Worm (Caenorhabditis elegans): ENCODE data around the gene R12B2.6.

Gene R12B2.6

DNA sequence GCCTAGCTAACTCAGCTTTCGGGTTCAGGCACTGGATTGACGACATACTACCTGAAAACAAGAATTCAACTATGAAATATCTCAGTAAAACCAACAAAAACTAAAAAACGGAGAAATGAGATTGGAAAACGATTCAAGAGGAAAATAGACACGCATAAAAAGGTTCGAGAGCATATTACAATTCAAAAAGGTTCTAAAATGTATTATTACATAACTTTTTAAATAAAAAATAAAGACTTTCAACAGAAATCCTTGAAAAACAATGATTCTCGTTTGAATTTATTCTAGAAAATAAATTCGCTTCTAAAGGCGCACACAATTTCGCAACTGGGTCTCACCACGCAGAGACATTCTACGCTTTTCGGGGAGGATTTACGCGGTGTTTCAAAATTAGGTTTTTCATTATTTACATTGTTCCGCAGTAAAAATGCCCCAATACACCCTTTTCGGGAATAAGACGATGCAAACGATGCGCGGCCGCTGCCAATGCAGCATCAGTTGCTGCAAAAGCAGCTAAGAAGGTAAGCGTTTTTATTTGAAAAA is 21.8 kb upstream of the R12B2.6 start, which contains the start of the genes cct-6 and alh-9 (continued):
- TF ChIP-seq pha-4 (GFP tag; IDR thresholded peaks at IDR 0.05) = peak; percentile 14; the same call in 1 of the 2 replicates
- TF ChIP-seq pha-4 (tag; optimal IDR thresholded peaks at IDR 0.05) = peak; percentile 93
- TF ChIP-seq zfp-3 (GFP tag; conservative IDR thresholded peaks at IDR 0.05) = no peak; the same call in 1 of the 2 replicates
- no peak for TF ChIP-seq set-16 (GFP tag; IDR thresholded peaks at IDR 0.05)
- TF ChIP-seq dmd-6 (GFP tag; IDR thresholded peaks at IDR 0.05) = peak; percentile 35; the same call in 1 of the 2 replicates
- TF ChIP-seq dmd-9 (GFP tag; IDR thresholded peaks at IDR 0.05) = no peak
- TF ChIP-seq mes-2 (tag; optimal IDR thresholded peaks at IDR 0.05; ENCODE audit: poor library complexity, severe bottlenecking) = peak; percentile 92
- TF ChIP-seq nhr-237 (tag; optimal IDR thresholded peaks at IDR 0.05) = no peak
- TF ChIP-seq daf-19 (GFP tag; conservative IDR thresholded peaks at IDR 0.05) = no peak
- no peak for TF ChIP-seq saeg-2 (GFP tag; IDR thresholded peaks at IDR 0.05)
- peak; percentile 87 for TF ChIP-seq mep-1 (tag; optimal IDR thresholded peaks at IDR 0.05)
- TF ChIP-seq daf-16 (GFP tag; optimal IDR thresholded peaks at IDR 0.05) = peak in 1 of 2 experiments; percentile 17
- TF ChIP-seq daf-16 (tag; optimal IDR thresholded peaks at IDR 0.05) = peak; percentile 65
- TF ChIP-seq nhr-11 (tag; optimal IDR thresholded peaks at IDR 0.05) = peak; percentile 48
- TF ChIP-seq unc-39 (tag; optimal IDR thresholded peaks at IDR 0.05) = no peak
- TF ChIP-seq mdl-1 (tag; optimal IDR thresholded peaks at IDR 0.05) = peak in 1 of 2 experiments; percentile 26
- peak; percentile 58; the same call in 1 of the 2 replicates for TF ChIP-seq hmg-1.1 (GFP tag; IDR thresholded peaks at IDR 0.05)
- TF ChIP-seq nhr-76 (tag; optimal IDR thresholded peaks at IDR 0.05) = no peak
- peak; percentile 62 for TF ChIP-seq rbr-2 (tag; optimal IDR thresholded peaks at IDR 0.05)
- no peak for TF ChIP-seq fos-1 (tag; optimal IDR thresholded peaks at IDR 0.05)
- TF ChIP-seq lsy-2 (tag; optimal IDR thresholded peaks at IDR 0.05) = peak in 1 of 2 experiments; percentile 94
- 0 out of 2 replicates have a peak, but pooled peaks have one; percentile 53 for TF ChIP-seq T26A8.4 (GFP tag; IDR thresholded peaks at IDR 0.05)
- TF ChIP-seq lin-13 (GFP tag; optimal IDR thresholded peaks at IDR 0.05) = peak; percentile 80
- peak; percentile 66 for TF ChIP-seq nhr-77 (tag; optimal IDR thresholded peaks at IDR 0.05)
- no peak for TF ChIP-seq Y48G9A.11 (GFP tag; IDR thresholded peaks at IDR 0.05)
- no peak for TF ChIP-seq zag-1 (tag; optimal IDR thresholded peaks at IDR 0.05)
- peak in 1 of 2 experiments; percentile 59 for TF ChIP-seq hif-1 (tag; optimal IDR thresholded peaks at IDR 0.05)
- TF ChIP-seq dve-1 (tag; optimal IDR thresholded peaks at IDR 0.05; ENCODE audit: insufficient read depth) = peak; percentile 79
- TF ChIP-seq D1046.2 (GFP tag; IDR thresholded peaks at IDR 0.05) = no peak

DNA sequence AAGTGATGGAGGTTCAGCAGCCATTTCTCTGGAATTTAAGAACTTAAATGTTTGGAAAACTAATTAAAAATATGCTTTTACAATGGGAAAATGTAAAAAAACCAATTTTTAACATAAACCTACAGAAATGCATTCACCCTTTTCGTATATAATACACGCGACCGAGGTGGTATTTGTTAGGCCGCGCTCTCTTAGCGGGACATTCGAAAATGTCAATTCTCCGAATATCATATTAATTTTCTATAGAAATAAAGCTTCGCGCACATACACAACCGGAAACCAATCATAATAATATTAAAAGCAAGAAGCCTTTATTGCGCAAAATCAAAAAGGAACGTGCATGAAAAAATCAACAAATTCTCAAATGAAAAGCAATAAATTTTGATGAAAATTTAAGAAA is 19.3 kb upstream of the R12B2.6 start, which contains the start of gene ddx-23:
TSS of gene ddx-23 (minus strand) at position 30 of the 400 bp plus-strand sequence.
- TF ChIP-seq zip-11 (GFP tag; IDR thresholded peaks at IDR 0.05) = no peak
- peak; percentile 76 for TF ChIP-seq mes-2 (tag; optimal IDR thresholded peaks at IDR 0.05; ENCODE audit: poor library complexity, severe bottlenecking)
- peak; percentile 67 for TF ChIP-seq dpl-1 (GFP tag; optimal IDR thresholded peaks at IDR 0.05)
- TF ChIP-seq fkh-10 (GFP tag; optimal IDR thresholded peaks at IDR 0.05) = no peak
- TF ChIP-seq lin-38 (GFP tag; IDR thresholded peaks at IDR 0.05) = peak; percentile 75
- TF ChIP-seq pha-4 (GFP tag; IDR thresholded peaks at IDR 0.05) = peak; percentile 34; the same call in 1 of the 2 replicates
- no peak for TF ChIP-seq pha-4 (tag; optimal IDR thresholded peaks at IDR 0.05)
- TF ChIP-seq ama-1 (optimal IDR thresholded peaks at IDR 0.05) = peak; percentile 78
- peak; percentile 23 for TF ChIP-seq hlh-30 (tag; optimal IDR thresholded peaks at IDR 0.05; ENCODE audit: insufficient read depth)
- no peak for TF ChIP-seq F10B5.3 (tag; optimal IDR thresholded peaks at IDR 0.05)
- peak; percentile 7 for TF ChIP-seq lin-13 (GFP tag; optimal IDR thresholded peaks at IDR 0.05)
- peak; percentile 42 for TF ChIP-seq mep-1 (tag; optimal IDR thresholded peaks at IDR 0.05)
- TF ChIP-seq ces-1 (GFP tag; optimal IDR thresholded peaks at IDR 0.05) = no peak
- peak; percentile 22 for TF ChIP-seq Y5F2A.4 (GFP tag; optimal IDR thresholded peaks at IDR 0.05)
- 0 out of 2 replicates have a peak, but pooled peaks have one; percentile 56 for TF ChIP-seq Y105C5A.15 (GFP tag; IDR thresholded peaks at IDR 0.05)
- TF ChIP-seq attf-4 (tag; optimal IDR thresholded peaks at IDR 0.05) = no peak
- TF ChIP-seq lsy-2 (tag; optimal IDR thresholded peaks at IDR 0.05) = peak in 1 of 2 experiments; percentile 71
- peak; percentile 36 for TF ChIP-seq nhr-102 (tag; optimal IDR thresholded peaks at IDR 0.05)
- TF ChIP-seq gei-8 (GFP tag; optimal IDR thresholded peaks at IDR 0.05) = no peak
- TF ChIP-seq snpc-1.2 (GFP tag; IDR thresholded peaks at IDR 0.05) = peak; percentile 27; the same call in 1 of the 2 replicates
- peak in 1 of 2 experiments; percentile 26 for TF ChIP-seq daf-16 (GFP tag; optimal IDR thresholded peaks at IDR 0.05)
- TF ChIP-seq daf-16 (tag; optimal IDR thresholded peaks at IDR 0.05) = peak; percentile 31
- no peak for TF ChIP-seq lir-3 (tag; optimal IDR thresholded peaks at IDR 0.05)
- no peak for TF ChIP-seq ceh-44 (GFP tag; IDR thresholded peaks at IDR 0.05)
- peak; percentile 53 for TF ChIP-seq F49E8.2 (tag; optimal IDR thresholded peaks at IDR 0.05; ENCODE audit: borderline replicate concordance)
- no peak for TF ChIP-seq daf-8 (GFP tag; IDR thresholded peaks at IDR 0.05)
- TF ChIP-seq T26A8.4 (GFP tag; IDR thresholded peaks at IDR 0.05) = 0 out of 2 replicates have a peak, but pooled peaks have one; percentile 9
- no peak for TF ChIP-seq nhr-77 (tag; optimal IDR thresholded peaks at IDR 0.05)
- TF ChIP-seq ctbp-1 (GFP tag; IDR thresholded peaks at IDR 0.05) = no peak
